Worm (Caenorhabditis elegans) whole organism, young adult: ENCODE data around the gene K11H12.6.

Source experiments
- B0019.2 ChIP-seq: fragments of 200-800 bp; sonication (Bioruptor generic); conservative IDR thresholded peaks from 2 replicates; pipeline ENCODE4 v1.3.6; 2022; ENCODE audit warnings: missing genetic modification reagents, missing genetic modification characterization, missing compliant biosample characterization
- B0261.1 ChIP-seq: sonication (generic microtip); optimal IDR thresholded peaks from 2 replicates; lab custom pipeline; 2016; ENCODE audit warnings: mild to moderate bottlenecking, missing genetic modification characterization, moderate library complexity, missing compliant biosample characterization
- C17E4.6 ChIP-seq: fragments of 200-800 bp; sonication (Bioruptor generic); IDR thresholded peaks from 2 replicates; pipeline ENCODE4 v1.3.6; 2022; ENCODE audit warnings: missing genetic modification reagents, missing genetic modification characterization, missing compliant biosample characterization
- F37B4.10 ChIP-seq: fragments of 200-800 bp; sonication (Bioruptor generic); IDR thresholded peaks from 2 replicates; pipeline ENCODE4 v1.3.6; 2022; ENCODE audit warnings: missing genetic modification characterization, missing compliant biosample characterization
- F57A8.1 ChIP-seq: fragments of 200-800 bp; sonication (Bioruptor generic); optimal IDR thresholded peaks from 2 replicates; lab custom pipeline; 2018; ENCODE audit warnings: mild to moderate bottlenecking, missing genetic modification characterization, moderate library complexity, missing compliant biosample characterization
- F57C9.4 ChIP-seq: sonication (generic microtip); optimal IDR thresholded peaks from 2 replicates; lab custom pipeline; 2017; ENCODE audit warnings: mild to moderate bottlenecking, missing genetic modification characterization, missing compliant biosample characterization
- K11D2.4 ChIP-seq: fragments of 200-800 bp; sonication (Bioruptor generic); IDR thresholded peaks from 2 replicates; pipeline ENCODE4 v1.3.6; 2022; ENCODE audit warnings: missing genetic modification reagents, missing genetic modification characterization, missing compliant biosample characterization
- K12H6.12 ChIP-seq: fragments of 200-800 bp; sonication (Bioruptor generic); optimal IDR thresholded peaks from 2 replicates; lab custom pipeline; 2018; ENCODE audit warnings: mild to moderate bottlenecking, missing genetic modification characterization, missing compliant biosample characterization
- Y53F4B.3 ChIP-seq: fragments of 200-800 bp; sonication (Bioruptor generic); IDR thresholded peaks from 2 replicates; pipeline ENCODE4 v1.3.6; 2022; ENCODE audit warnings: missing genetic modification reagents, missing genetic modification characterization, missing compliant biosample characterization
- Y67H2A.10 ChIP-seq: fragments of 200-800 bp; sonication (Bioruptor generic); conservative IDR thresholded peaks from 2 replicates; pipeline ENCODE4 v1.3.6; 2022; ENCODE audit warnings: missing genetic modification reagents, missing genetic modification characterization, missing compliant biosample characterization
- akir-1 ChIP-seq: fragments of 200-800 bp; sonication (Bioruptor generic); optimal IDR thresholded peaks from 2 replicates; lab custom pipeline; 2018; ENCODE audit warnings: mild to moderate bottlenecking, missing genetic modification characterization, moderate library complexity, missing compliant biosample characterization
- ama-1 ChIP-seq, 3 experiments: fragments of 150-350 bp in 1 of 3; sonication (generic microtip) in 2 of 3; optimal IDR thresholded peaks; 2 replicates each; lab custom pipeline; 2014 to 2018; ENCODE audit warnings: missing biosample characterization in 2 of 3, missing genetic modification characterization in 2 of 3, missing genetic modification reagents in 2 of 3
- atf-7 ChIP-seq: sonication (generic microtip); optimal IDR thresholded peaks from 2 replicates; lab custom pipeline; 2017; ENCODE audit warnings: mild to moderate bottlenecking, missing genetic modification characterization, missing compliant biosample characterization
- athp-1 ChIP-seq: sonication (generic microtip); optimal IDR thresholded peaks from 2 replicates; lab custom pipeline; 2017; ENCODE audit warnings: mild to moderate bottlenecking, missing genetic modification characterization, missing compliant biosample characterization
- attf-5 ChIP-seq: fragments of 200-800 bp; sonication (Bioruptor generic); optimal IDR thresholded peaks from 2 replicates; lab custom pipeline; 2018; ENCODE audit warnings: mild to moderate bottlenecking, missing genetic modification characterization, missing compliant biosample characterization
- bed-2 ChIP-seq: fragments of 200-800 bp; sonication (Bioruptor generic); IDR thresholded peaks from 2 replicates; pipeline ENCODE4 v1.3.6; 2022; ENCODE audit warnings: missing genetic modification reagents, missing genetic modification characterization, missing compliant biosample characterization
- ceh-100 ChIP-seq: fragments of 200-800 bp; sonication (Bioruptor generic); IDR thresholded peaks from 2 replicates; pipeline ENCODE4 v1.3.6; 2022; ENCODE audit warnings: missing genetic modification reagents, missing genetic modification characterization, missing compliant biosample characterization
- ceh-79 ChIP-seq: sonication (generic microtip); optimal IDR thresholded peaks from 2 replicates; lab custom pipeline; 2017; ENCODE audit warnings: mild to moderate bottlenecking, missing genetic modification characterization, missing compliant biosample characterization
- ceh-91 ChIP-seq: fragments of 200-800 bp; sonication (Bioruptor generic); IDR thresholded peaks from 2 replicates; pipeline ENCODE4 v1.3.6; 2022; ENCODE audit warnings: missing genetic modification reagents, missing genetic modification characterization, missing compliant biosample characterization
- chd-7 ChIP-seq: sonication (generic microtip); optimal IDR thresholded peaks from 2 replicates; lab custom pipeline; 2016; ENCODE audit warnings: mild to moderate bottlenecking, missing genetic modification characterization, moderate library complexity, missing compliant biosample characterization
- die-1 ChIP-seq: sonication (generic microtip); optimal IDR thresholded peaks from 2 replicates; lab custom pipeline; 2016; ENCODE audit warnings: missing genotype, mild to moderate bottlenecking, missing genetic modification characterization, missing compliant biosample characterization
- dox-1 ChIP-seq: fragments of 200-800 bp; sonication (Bioruptor generic); IDR thresholded peaks from 2 replicates; pipeline ENCODE4 v1.3.6; 2022; ENCODE audit warnings: missing genetic modification reagents, missing genetic modification characterization, missing compliant biosample characterization
- dpff-1 ChIP-seq: sonication (generic microtip); optimal IDR thresholded peaks from 2 replicates; lab custom pipeline; 2017; ENCODE audit warnings: mild to moderate bottlenecking, missing genetic modification characterization, missing compliant biosample characterization
- efl-1 ChIP-seq: fragments of 150-350 bp; optimal IDR thresholded peaks from 2 replicates; lab custom pipeline; 2014; ENCODE audit warnings: missing biosample characterization, missing genetic modification reagents, missing genetic modification characterization
- egrh-3 ChIP-seq: fragments of 200-800 bp; sonication (Bioruptor generic); IDR thresholded peaks from 2 replicates; pipeline ENCODE4 v1.3.6; 2022; ENCODE audit warnings: missing genetic modification reagents, missing genetic modification characterization, missing compliant biosample characterization
- fkh-3 ChIP-seq: sonication (generic microtip); optimal IDR thresholded peaks from 2 replicates; lab custom pipeline; 2016; ENCODE audit warnings: mild to moderate bottlenecking, missing genetic modification characterization, missing compliant biosample characterization
- gei-17 ChIP-seq: fragments of 200-800 bp; sonication (Bioruptor generic); optimal IDR thresholded peaks from 2 replicates; lab custom pipeline; 2018; ENCODE audit warnings: mild to moderate bottlenecking, missing genetic modification characterization, missing compliant biosample characterization
- him-1 ChIP-seq: sonication (generic microtip); optimal IDR thresholded peaks from 2 replicates; lab custom pipeline; 2016; ENCODE audit warnings: missing genotype, missing genetic modification reagents, missing genetic modification characterization, missing compliant biosample characterization
- hlh-26 ChIP-seq: fragments of 200-800 bp; sonication (Bioruptor generic); conservative IDR thresholded peaks from 2 replicates; pipeline ENCODE4 v1.3.6; 2022; ENCODE audit warnings: missing genetic modification reagents, missing genetic modification characterization, missing compliant biosample characterization
- hmg-20 ChIP-seq: fragments of 200-800 bp; sonication (Bioruptor generic); IDR thresholded peaks from 2 replicates; pipeline ENCODE4 v1.3.6; 2022; ENCODE audit warnings: missing genetic modification reagents, missing genetic modification characterization, missing compliant biosample characterization
- let-526 ChIP-seq: fragments of 200-800 bp; sonication (Bioruptor generic); IDR thresholded peaks from 2 replicates; pipeline ENCODE4 v1.3.6; 2022; ENCODE audit warnings: missing genetic modification reagents, missing genetic modification characterization, missing compliant biosample characterization
- let-607 ChIP-seq, 2 experiments: fragments of 200-800 bp in 1 of 2; sonication (Bioruptor generic) in 1 of 2; sonication (generic microtip) in 1 of 2; optimal IDR thresholded peaks; 2 replicates each; lab custom pipeline; 2016 to 2018; ENCODE audit warnings: mild to moderate bottlenecking in 2 of 2, missing compliant biosample characterization in 2 of 2, missing genetic modification characterization in 2 of 2, moderate library complexity in 2 of 2, missing genotype in 1 of 2
- lin-26 ChIP-seq: fragments of 200-800 bp; sonication (Bioruptor generic); IDR thresholded peaks from 2 replicates; pipeline ENCODE4 v1.3.6; 2022; ENCODE audit warnings: missing genetic modification reagents, missing genetic modification characterization, missing compliant biosample characterization
- lin-35 ChIP-seq, 3 experiments: fragments of 150-350 bp in 2 of 3; sonication (generic microtip) in 1 of 3; optimal IDR thresholded peaks; 2 replicates each; lab custom pipeline; 2014 to 2018; ENCODE audit warnings: missing biosample characterization in 3 of 3, missing genetic modification characterization in 3 of 3, missing genetic modification reagents in 3 of 3
- madf-6 ChIP-seq: fragments of 200-800 bp; sonication (Bioruptor generic); IDR thresholded peaks from 2 replicates; pipeline ENCODE4 v1.3.6; 2022; ENCODE audit warnings: missing genetic modification reagents, missing genetic modification characterization, missing compliant biosample characterization
- nfya-2 ChIP-seq: fragments of 200-800 bp; sonication (Bioruptor generic); IDR thresholded peaks from 2 replicates; pipeline ENCODE4 v1.3.6; 2022; ENCODE audit warnings: missing genetic modification reagents, missing genetic modification characterization, missing compliant biosample characterization
- nfyb-1 ChIP-seq: fragments of 200-800 bp; sonication (Bioruptor generic); IDR thresholded peaks from 2 replicates; pipeline ENCODE4 v1.3.6; 2022; ENCODE audit warnings: missing genetic modification reagents, missing genetic modification characterization, missing compliant biosample characterization
- nhr-120 ChIP-seq: fragments of 200-800 bp; sonication (Bioruptor generic); IDR thresholded peaks from 2 replicates; pipeline ENCODE4 v1.3.6; 2022; ENCODE audit warnings: missing genetic modification characterization, missing compliant biosample characterization
- nhr-80 ChIP-seq: sonication (generic microtip); optimal IDR thresholded peaks from 2 replicates; lab custom pipeline; 2016; ENCODE audit warnings: missing genetic modification characterization, missing compliant biosample characterization
- nhr-90 ChIP-seq: sonication (generic microtip); optimal IDR thresholded peaks from 2 replicates; lab custom pipeline; 2016; ENCODE audit warnings: missing genotype, mild to moderate bottlenecking, missing genetic modification characterization, missing compliant biosample characterization
- pbrm-1 ChIP-seq: fragments of 200-800 bp; sonication (Bioruptor generic); IDR thresholded peaks from 2 replicates; pipeline ENCODE4 v1.3.6; 2022; ENCODE audit warnings: missing genetic modification reagents, missing genetic modification characterization, missing compliant biosample characterization
- rcor-1 ChIP-seq: fragments of 200-800 bp; sonication (Bioruptor generic); IDR thresholded peaks from 2 replicates; pipeline ENCODE4 v1.3.6; 2022; ENCODE audit warnings: missing genetic modification reagents, missing genetic modification characterization, missing compliant biosample characterization
- rec-8 ChIP-seq, 2 experiments: sonication (generic microtip); optimal IDR thresholded peaks; 2 replicates each; lab custom pipeline; 2016; ENCODE audit warnings: mild to moderate bottlenecking in 2 of 2, missing genetic modification characterization in 2 of 2, missing genetic modification reagents in 2 of 2, missing genotype in 2 of 2, missing biosample characterization in 1 of 2, missing compliant biosample characterization in 1 of 2, moderate library complexity in 1 of 2
- rpc-1 ChIP-seq, 2 experiments: fragments of 150-350 bp in 1 of 2; sonication (generic microtip) in 1 of 2; optimal IDR thresholded peaks; 2 replicates each; lab custom pipeline; 2014 to 2018; ENCODE audit warnings: missing biosample characterization in 1 of 2, missing genetic modification characterization in 1 of 2, missing genetic modification reagents in 1 of 2, missing genotype in 1 of 2
- sea-2 ChIP-seq: fragments of 200-800 bp; sonication (Bioruptor generic); IDR thresholded peaks from 2 replicates; pipeline ENCODE4 v1.3.6; 2022; ENCODE audit warnings: missing genetic modification characterization, missing compliant biosample characterization
- somi-1 ChIP-seq: fragments of 200-800 bp; sonication (Bioruptor generic); optimal IDR thresholded peaks from 2 replicates; lab custom pipeline; 2018; ENCODE audit warnings: mild to moderate bottlenecking, missing genetic modification characterization, missing compliant biosample characterization
- sptf-2 ChIP-seq: fragments of 200-800 bp; sonication (Bioruptor generic); optimal IDR thresholded peaks from 2 replicates; lab custom pipeline; 2018; ENCODE audit warnings: mild to moderate bottlenecking, missing genetic modification characterization, missing compliant biosample characterization
- unc-62 ChIP-seq: fragments of 150-350 bp; optimal IDR thresholded peaks from 2 replicates; lab custom pipeline; 2014; ENCODE audit warnings: missing biosample characterization, missing genetic modification reagents, missing genetic modification characterization
- ztf-22 ChIP-seq: fragments of 200-800 bp; sonication (Bioruptor generic); optimal IDR thresholded peaks from 2 replicates; lab custom pipeline; 2018; ENCODE audit warnings: mild to moderate bottlenecking, missing genetic modification characterization, moderate library complexity, missing compliant biosample characterization

K11H12.6 gene

DNA sequence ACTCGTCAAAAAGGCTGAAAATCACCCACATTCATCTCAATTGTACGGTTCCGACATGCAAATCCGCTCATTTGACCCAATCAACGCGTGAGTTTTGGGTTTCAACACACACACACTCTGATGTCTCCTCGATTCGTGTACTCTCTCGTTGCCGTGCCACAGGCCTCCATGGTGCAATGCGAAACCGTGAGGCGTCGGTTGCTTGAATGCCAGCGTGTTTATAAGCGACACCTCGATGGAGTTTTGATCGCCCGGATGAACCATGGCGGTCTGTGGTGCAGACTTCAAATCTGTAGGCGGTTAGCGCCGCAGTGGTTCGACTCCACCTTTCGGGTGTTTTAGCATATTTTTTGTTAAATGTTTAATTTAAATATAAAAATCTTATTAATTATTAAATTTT is 9.2 kb upstream of the K11H12.6 start:
- TF ChIP-seq ceh-91 (GFP tag; lab: Robert Waterston, UW) (no peak), B0261.1 (tag; lab: Kevin White, UChicago) (peak; percentile 59), pbrm-1 (GFP tag; lab: Robert Waterston, UW) (peak; percentile 71; the same call in 1 of the 2 replicates), hlh-26 (GFP tag; lab: Robert Waterston, UW) (no peak), ceh-79 (no peak), chd-7 (peak; percentile 4), nfyb-1 (peak; percentile 76), nhr-120 (no peak), nhr-80 (tag; lab: Kevin White, UChicago) (no peak), sea-2 (no peak), egrh-3 (no peak), rpc-1 (optimal IDR thresholded peaks at IDR 0.05; lab: Kevin White, UChicago) (peak; percentile 42), rpc-1 (tag; optimal IDR thresholded peaks at IDR 0.05; lab: Kevin White, UChicago) (peak; percentile 66), efl-1 (no peak), F57A8.1 (GFP tag; lab: Kevin White, UChicago) (no peak), athp-1 (no peak), Y67H2A.10 (GFP tag; lab: Robert Waterston, UW) (no peak), nfya-2 (GFP tag; lab: Robert Waterston, UW) (no peak), let-526 (GFP tag; lab: Robert Waterston, UW) (no peak), K12H6.12 (tag; lab: Kevin White, UChicago) (no peak), F37B4.10 (GFP tag; lab: Robert Waterston, UW) (0 out of 2 replicates have a peak, but pooled peaks have one; percentile 84), Y53F4B.3 (GFP tag; lab: Robert Waterston, UW) (no peak), ceh-100 (GFP tag; lab: Robert Waterston, UW) (no peak), atf-7 (tag; lab: Kevin White, UChicago) (no peak), dpff-1 (tag; lab: Kevin White, UChicago) (no peak), ama-1 (optimal IDR thresholded peaks at IDR 0.05; lab: Kevin White, UChicago) (no peak), ama-1 (GFP tag; optimal IDR thresholded peaks at IDR 0.05; lab: Kevin White, UChicago) (no peak), him-1 (tag; lab: Kevin White, UChicago) (no peak), lin-26 (GFP tag; lab: Robert Waterston, UW) (peak; percentile 66), sptf-2 (no peak), F57C9.4 (tag; lab: Kevin White, UChicago) (no peak), fkh-3 (no peak), attf-5 (GFP tag; lab: Kevin White, UChicago) (no peak), C17E4.6 (GFP tag; lab: Robert Waterston, UW) (no peak), gei-17 (GFP tag; lab: Kevin White, UChicago) (no peak), somi-1 (GFP tag; lab: Kevin White, UChicago) (no peak), B0019.2 (GFP tag; lab: Robert Waterston, UW) (0 out of 2 replicates have a peak, but pooled peaks have one; percentile 23), akir-1 (GFP tag; lab: Kevin White, UChicago) (no peak), bed-2 (GFP tag; lab: Robert Waterston, UW) (0 out of 2 replicates have a peak, but pooled peaks have one; percentile 24), madf-6 (GFP tag; lab: Robert Waterston, UW) (peak; percentile 68), nhr-90 (tag; lab: Kevin White, UChicago) (no peak), K11D2.4 (GFP tag; lab: Robert Waterston, UW) (no peak), let-607 (tag; optimal IDR thresholded peaks at IDR 0.05; lab: Kevin White, UChicago) (peak in 1 of 2 experiments; percentile 2), dox-1 (GFP tag; lab: Robert Waterston, UW) (peak; percentile 80), hmg-20 (GFP tag; lab: Robert Waterston, UW) (peak; percentile 51; the same call in 1 of the 2 replicates), rcor-1 (peak; percentile 68), unc-62 (GFP tag; lab: Kevin White, UChicago) (no peak), lin-35 (GFP tag; optimal IDR thresholded peaks at IDR 0.05; lab: Kevin White, UChicago) (no peak), ztf-22 (GFP tag; lab: Kevin White, UChicago) (no peak), die-1 (tag; lab: Kevin White, UChicago) (no peak), rec-8 (tag; optimal IDR thresholded peaks at IDR 0.05; lab: Kevin White, UChicago) (no peak)
